Worm (Caenorhabditis elegans) whole organism, L3 larva: Measurements from ENCODE around the gene sec-10.

ENCODE experiments used
- ZK546.5 ChIP-seq: sonication (generic microtip); optimal IDR thresholded peaks from 2 replicates; lab custom pipeline; 2017; ENCODE audit warnings: missing biosample characterization, missing genetic modification characterization
- aly-2 ChIP-seq: fragments of 150-350 bp; optimal IDR thresholded peaks from 2 replicates; lab custom pipeline; 2014; ENCODE audit warnings: missing biosample characterization, missing genetic modification characterization
- ama-1 ChIP-seq: fragments of 150-350 bp; optimal IDR thresholded peaks from 2 replicates; lab custom pipeline; 2018
- ceh-28 ChIP-seq: fragments of 150-350 bp; optimal IDR thresholded peaks from 2 replicates; lab custom pipeline; 2014; ENCODE audit warnings: missing biosample characterization, missing genetic modification reagents, missing genetic modification characterization
- ceh-82 ChIP-seq: fragments of 150-350 bp; optimal IDR thresholded peaks from 2 replicates; lab custom pipeline; 2014; ENCODE audit warnings: missing biosample characterization, missing genetic modification characterization
- ceh-9 ChIP-seq: sonication (generic microtip); optimal IDR thresholded peaks from 2 replicates; lab custom pipeline; 2018; ENCODE audit warnings: missing biosample characterization, missing genetic modification characterization
- egl-5 ChIP-seq: fragments of 150-350 bp; optimal IDR thresholded peaks from 2 replicates; lab custom pipeline; 2017; ENCODE audit warnings: missing biosample characterization, missing genetic modification reagents, missing genetic modification characterization, inconsistent platforms
- elt-1 ChIP-seq: fragments of 150-350 bp; optimal IDR thresholded peaks from 2 replicates; lab custom pipeline; 2014; ENCODE audit warnings: missing biosample characterization, missing genetic modification characterization
- elt-2 ChIP-seq: sonication (generic microtip); optimal IDR thresholded peaks from 2 replicates; lab custom pipeline; 2016; ENCODE audit warnings: missing genetic modification reagents, mild to moderate bottlenecking, missing genetic modification characterization, missing compliant biosample characterization
- elt-3 ChIP-seq, 3 experiments: fragments of 150-350 bp in 1 of 3; sonication (generic microtip) in 2 of 3; optimal IDR thresholded peaks; 2 replicates in 2 of 3; 4 replicates in 1 of 3; lab custom pipeline; 2014 to 2017; ENCODE audit warnings: missing biosample characterization in 3 of 3, missing genetic modification characterization in 3 of 3
- fkh-2 ChIP-seq: fragments of 150-350 bp; optimal IDR thresholded peaks from 2 replicates; lab custom pipeline; 2014; ENCODE audit warnings: missing biosample characterization, missing genetic modification reagents, missing genetic modification characterization
- fos-1 ChIP-seq: fragments of 150-350 bp; optimal IDR thresholded peaks from 2 replicates; lab custom pipeline; 2014; ENCODE audit warnings: missing biosample characterization, missing genetic modification characterization
- hmg-11 ChIP-seq: sonication (generic microtip); optimal IDR thresholded peaks from 2 replicates; lab custom pipeline; 2016; ENCODE audit warnings: missing genetic modification characterization, missing compliant biosample characterization
- jun-1 ChIP-seq: fragments of 150-350 bp; optimal IDR thresholded peaks from 2 replicates; lab custom pipeline; 2014; ENCODE audit warnings: missing biosample characterization, missing genetic modification reagents, missing genetic modification characterization
- lin-15B ChIP-seq: fragments of 150-350 bp; optimal IDR thresholded peaks from 2 replicates; lab custom pipeline; 2014; ENCODE audit warnings: missing biosample characterization, missing genetic modification characterization
- lsy-12 ChIP-seq: sonication (generic microtip); optimal IDR thresholded peaks from 2 replicates; lab custom pipeline; 2016; ENCODE audit warnings: mild to moderate bottlenecking, missing genetic modification characterization, missing compliant biosample characterization
- mdl-1 ChIP-seq: fragments of 150-350 bp; optimal IDR thresholded peaks from 2 replicates; lab custom pipeline; 2014; ENCODE audit warnings: missing biosample characterization, missing genetic modification characterization
- mml-1 ChIP-seq: fragments of 150-350 bp; sonication (generic microtip); optimal IDR thresholded peaks from 3 replicates; lab custom pipeline; 2014; ENCODE audit warnings: missing biosample characterization, missing genetic modification characterization
- nfya-1 ChIP-seq: sonication (generic microtip); optimal IDR thresholded peaks from 2 replicates; lab custom pipeline; 2017; ENCODE audit warnings: missing genetic modification characterization, mild to moderate bottlenecking, missing compliant biosample characterization, antibody characterized with exemption, moderate library complexity; ENCODE audit not compliant: insufficient read depth
- nhr-12 ChIP-seq: fragments of 150-350 bp; optimal IDR thresholded peaks from 2 replicates; lab custom pipeline; 2014; ENCODE audit warnings: missing biosample characterization, missing genetic modification characterization
- nhr-23 ChIP-seq: fragments of 150-350 bp; optimal IDR thresholded peaks from 2 replicates; lab custom pipeline; 2014; ENCODE audit warnings: missing biosample characterization, missing genetic modification reagents, missing genetic modification characterization
- nhr-237 ChIP-seq: fragments of 150-350 bp; optimal IDR thresholded peaks from 2 replicates; lab custom pipeline; 2014; ENCODE audit warnings: missing biosample characterization, missing genetic modification characterization
- nhr-25 ChIP-seq: sonication (generic microtip); optimal IDR thresholded peaks from 2 replicates; lab custom pipeline; 2017; ENCODE audit warnings: missing biosample characterization, missing genetic modification characterization
- nhr-43 ChIP-seq: sonication (generic microtip); optimal IDR thresholded peaks from 2 replicates; lab custom pipeline; 2016; ENCODE audit warnings: mild to moderate bottlenecking, missing genetic modification characterization, missing compliant biosample characterization; ENCODE audit not compliant: poor library complexity, severe bottlenecking
- nhr-67 ChIP-seq: fragments of 150-350 bp; optimal IDR thresholded peaks from 2 replicates; lab custom pipeline; 2014; ENCODE audit warnings: missing biosample characterization, missing genetic modification characterization
- nhr-76 ChIP-seq: fragments of 150-350 bp; sonication (generic microtip); optimal IDR thresholded peaks from 5 replicates; lab custom pipeline; 2014; ENCODE audit warnings: missing biosample characterization, missing genetic modification characterization
- nhr-77 ChIP-seq: fragments of 150-350 bp; optimal IDR thresholded peaks from 2 replicates; lab custom pipeline; 2014; ENCODE audit warnings: missing biosample characterization, missing genetic modification characterization
- pqm-1 ChIP-seq: fragments of 150-350 bp; optimal IDR thresholded peaks from 2 replicates; lab custom pipeline; 2017; ENCODE audit warnings: missing biosample characterization, missing genetic modification characterization, inconsistent platforms
- sea-2 ChIP-seq: fragments of 150-350 bp; sonication (generic microtip); optimal IDR thresholded peaks from 4 replicates; lab custom pipeline; 2014; ENCODE audit warnings: missing biosample characterization, missing genetic modification reagents, missing genetic modification characterization
- skn-1 ChIP-seq: fragments of 150-350 bp; optimal IDR thresholded peaks from 2 replicates; lab custom pipeline; 2014; ENCODE audit warnings: missing biosample characterization, missing genetic modification characterization
- snpc-4 ChIP-seq: fragments of 150-350 bp; optimal IDR thresholded peaks from 2 replicates; lab custom pipeline; 2014; ENCODE audit warnings: missing biosample characterization, missing genetic modification characterization
- unc-62 ChIP-seq: fragments of 150-350 bp; sonication (generic microtip); optimal IDR thresholded peaks from 4 replicates; lab custom pipeline; 2014; ENCODE audit warnings: missing biosample characterization, missing genetic modification reagents, missing genetic modification characterization
- zag-1 ChIP-seq: fragments of 150-350 bp; optimal IDR thresholded peaks from 2 replicates; lab custom pipeline; 2014; ENCODE audit warnings: missing biosample characterization, missing genetic modification characterization
- ztf-11 ChIP-seq: fragments of 150-350 bp; optimal IDR thresholded peaks from 2 replicates; lab custom pipeline; 2014; ENCODE audit warnings: missing biosample characterization, missing genetic modification characterization
- ztf-4 ChIP-seq: fragments of 150-350 bp; optimal IDR thresholded peaks from 2 replicates; lab custom pipeline; 2014; ENCODE audit warnings: missing biosample characterization, missing genetic modification characterization

sec-10 gene

ce11 chrIV:7770162-7770561 is 12.1 kb downstream of the sec-10 start, which contains the start of gene rdl-1:
Gene rdl-1, minus strand, starts transcription at chrIV:7770262.
- TF ChIP-seq nhr-77 (tag; lab: Kevin White, UChicago) (no peak), unc-62 (GFP tag; lab: Kevin White, UChicago) (no peak), ZK546.5 (tag; lab: Kevin White, UChicago) (no peak), elt-1 (tag; lab: Kevin White, UChicago) (no peak), nhr-25 (no peak), nhr-76 (tag; lab: Kevin White, UChicago) (no peak), lin-15B (tag; lab: Kevin White, UChicago) (no peak), elt-2 (tag; lab: Kevin White, UChicago) (no peak), nhr-67 (no peak)

- no peak for TF ChIP-seq mdl-1 (tag; lab: Kevin White, UChicago)
- no peak for TF ChIP-seq lsy-12 (tag; lab: Kevin White, UChicago)
- TF ChIP-seq fos-1 (tag; lab: Kevin White, UChicago), result no peak
- no peak for TF ChIP-seq skn-1 (tag; lab: Kevin White, UChicago)
- TF ChIP-seq ceh-9 (tag; lab: Kevin White, UChicago), result no peak
- TF ChIP-seq nhr-76 (tag; lab: Kevin White, UChicago), result no peak
- no peak for TF ChIP-seq fkh-2 (tag; lab: Kevin White, UChicago)
- TF ChIP-seq ama-1 (lab: Kevin White, UChicago), result no peak
- TF ChIP-seq egl-5 (tag; lab: Kevin White, UChicago), result no peak
- TF ChIP-seq ceh-82, result no peak
- TF ChIP-seq elt-3 (tag; optimal IDR thresholded peaks at IDR 0.05; lab: Kevin White, UChicago), result no peak
- TF ChIP-seq jun-1 (tag; lab: Kevin White, UChicago), result no peak
These were observed 18.0 kb downstream of the sec-10 start for ce11 chrIV:7764319-7764718.

ce11 chrIV:7763748-7764147 is 18.6 kb downstream of the sec-10 start, which contains the start of the genes C46A5.6 and C46A5.1:
Gene C46A5.6, minus strand, starts transcription at chrIV:7763848.
Gene C46A5.1, plus strand, starts transcription at chrIV:7763931.
- TF ChIP-seq mml-1 (no peak), aly-2 (tag; lab: Kevin White, UChicago) (no peak), elt-1 (tag; lab: Kevin White, UChicago) (no peak), nhr-23 (tag; lab: Kevin White, UChicago) (no peak), hmg-11 (no peak), ztf-11 (tag; lab: Kevin White, UChicago) (no peak), sea-2 (no peak), nfya-1 (tag; lab: Kevin White, UChicago) (no peak), elt-3 (tag; optimal IDR thresholded peaks at IDR 0.05; lab: Kevin White, UChicago) (no peak), egl-5 (tag; lab: Kevin White, UChicago) (no peak), nhr-12 (tag; lab: Kevin White, UChicago) (no peak), ceh-82 (no peak)

- TF ChIP-seq nhr-237 (tag; lab: Kevin White, UChicago), result no peak
- TF ChIP-seq nhr-67, result no peak
- no peak for TF ChIP-seq nhr-23 (tag; lab: Kevin White, UChicago)
- no peak for TF ChIP-seq snpc-4 (tag; lab: Kevin White, UChicago)
- no peak for TF ChIP-seq pqm-1
- no peak for TF ChIP-seq nhr-43 (tag; lab: Kevin White, UChicago)
- TF ChIP-seq mml-1, result no peak
- TF ChIP-seq hmg-11, result no peak
- no peak for TF ChIP-seq zag-1 (tag; lab: Kevin White, UChicago)
These were observed 22.2 kb downstream of the sec-10 start, which contains the start of gene del-7 for ce11 chrIV:7760117-7760516. Gene del-7, plus strand, starts transcription at chrIV:7760417.

- no peak for TF ChIP-seq ztf-4 (tag; lab: Kevin White, UChicago)
- TF ChIP-seq elt-1 (tag; lab: Kevin White, UChicago), result no peak
- TF ChIP-seq unc-62 (GFP tag; lab: Kevin White, UChicago), result no peak
- TF ChIP-seq nhr-23 (tag; lab: Kevin White, UChicago), result no peak
- no peak for TF ChIP-seq jun-1 (tag; lab: Kevin White, UChicago)
- TF ChIP-seq ceh-28 (tag; lab: Kevin White, UChicago), result no peak
- no peak for TF ChIP-seq nhr-43 (tag; lab: Kevin White, UChicago)
These were observed 22.8 kb downstream of the sec-10 start, which contains the start of gene dsb-3 for ce11 chrIV:7759527-7759926. Gene dsb-3, minus strand, starts transcription at chrIV:7759627.
